Worm (Caenorhabditis elegans): Measurements from ENCODE around the gene yju-2.

Gene yju-2

DNA sequence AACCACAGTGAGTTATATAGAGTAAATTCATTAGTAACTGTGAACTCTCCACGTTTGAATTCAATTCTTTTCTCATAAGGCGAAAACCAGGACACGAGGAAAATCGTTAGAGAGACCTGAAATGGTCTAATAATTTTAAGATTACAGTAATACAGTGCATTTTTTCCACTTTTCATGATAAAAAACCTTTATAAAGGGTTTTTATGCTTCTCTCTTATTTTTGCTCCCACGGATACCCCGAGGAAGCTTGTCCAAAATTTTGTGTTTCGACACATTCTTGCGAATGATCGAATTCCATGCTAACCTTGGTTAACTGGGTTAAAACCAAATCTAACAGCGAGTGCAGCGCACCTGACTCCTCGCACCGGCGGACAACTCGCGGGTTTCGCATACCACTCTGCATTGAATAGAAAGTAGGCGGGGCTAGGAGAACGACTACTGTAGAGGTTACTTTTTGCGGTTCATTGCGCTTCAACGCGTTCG lies 43.9 kb upstream of the yju-2 start (continued):
- no peak for TF ChIP-seq akir-1 (GFP tag; optimal IDR thresholded peaks at IDR 0.05)
- peak; percentile 24 for TF ChIP-seq ztf-18 (tag; optimal IDR thresholded peaks at IDR 0.05)
- no peak for TF ChIP-seq ceh-79 (tag; optimal IDR thresholded peaks at IDR 0.05)
- peak; percentile 91 for TF ChIP-seq snpc-3.4 (tag; optimal IDR thresholded peaks at IDR 0.05)
- TF ChIP-seq snpc-4 (GFP tag; optimal IDR thresholded peaks at IDR 0.05): peak; percentile 94
- peak; percentile 94 to 98 (median 96) for TF ChIP-seq snpc-4 (tag; optimal IDR thresholded peaks at IDR 0.05)
- TF ChIP-seq D2030.7 (GFP tag; IDR thresholded peaks at IDR 0.05): peak; percentile 96
- no peak for TF ChIP-seq tbx-9 (tag; optimal IDR thresholded peaks at IDR 0.05; ENCODE audit: borderline replicate concordance)
- 0 out of 2 replicates have a peak, but pooled peaks have one; percentile 9 for TF ChIP-seq ceh-100 (GFP tag; IDR thresholded peaks at IDR 0.05)
- TF ChIP-seq lir-1 (GFP tag; conservative IDR thresholded peaks at IDR 0.05): 0 out of 2 replicates have a peak, but pooled peaks have one; percentile 16
- TF ChIP-seq ama-1 (optimal IDR thresholded peaks at IDR 0.05): peak; percentile 8
- TF ChIP-seq ama-1 (GFP tag; optimal IDR thresholded peaks at IDR 0.05): no peak
- no peak for TF ChIP-seq hlh-12 (tag; optimal IDR thresholded peaks at IDR 0.05)
- peak; percentile 73 for TF ChIP-seq ekl-4 (GFP tag; IDR thresholded peaks at IDR 0.05)
- no peak for TF ChIP-seq dpff-1 (tag; optimal IDR thresholded peaks at IDR 0.05)
- peak; percentile 31; the same call in 1 of the 2 replicates for TF ChIP-seq madf-8 (GFP tag; conservative IDR thresholded peaks at IDR 0.05)
- TF ChIP-seq B0336.3 (GFP tag; IDR thresholded peaks at IDR 0.05): peak; percentile 66; the same call in 1 of the 2 replicates
- TF ChIP-seq dox-1 (GFP tag; IDR thresholded peaks at IDR 0.05): peak; percentile 80
- no peak for TF ChIP-seq ceh-58 (GFP tag; IDR thresholded peaks at IDR 0.05)
- peak; percentile 51; the same call in 1 of the 2 replicates for TF ChIP-seq Y53G8AR.9 (GFP tag; conservative IDR thresholded peaks at IDR 0.05)
- TF ChIP-seq let-607 (tag; optimal IDR thresholded peaks at IDR 0.05): peak in 1 of 2 experiments; percentile 8
- no peak for TF ChIP-seq chd-7 (tag; optimal IDR thresholded peaks at IDR 0.05)
- TF ChIP-seq attf-6 (GFP tag; IDR thresholded peaks at IDR 0.05): peak; percentile 95
- TF ChIP-seq madf-3 (GFP tag; IDR thresholded peaks at IDR 0.05): peak; percentile 50; the same call in 1 of the 2 replicates
- peak; percentile 98 for TF ChIP-seq snpc-1.1 (tag; optimal IDR thresholded peaks at IDR 0.05; ENCODE audit: insufficient read depth)
- TF ChIP-seq snpc-1.3 (tag; optimal IDR thresholded peaks at IDR 0.05; ENCODE audit: insufficient read depth): peak; percentile 89
- TF ChIP-seq attf-3 (GFP tag; conservative IDR thresholded peaks at IDR 0.05): peak; percentile 50; the same call in 1 of the 2 replicates

DNA sequence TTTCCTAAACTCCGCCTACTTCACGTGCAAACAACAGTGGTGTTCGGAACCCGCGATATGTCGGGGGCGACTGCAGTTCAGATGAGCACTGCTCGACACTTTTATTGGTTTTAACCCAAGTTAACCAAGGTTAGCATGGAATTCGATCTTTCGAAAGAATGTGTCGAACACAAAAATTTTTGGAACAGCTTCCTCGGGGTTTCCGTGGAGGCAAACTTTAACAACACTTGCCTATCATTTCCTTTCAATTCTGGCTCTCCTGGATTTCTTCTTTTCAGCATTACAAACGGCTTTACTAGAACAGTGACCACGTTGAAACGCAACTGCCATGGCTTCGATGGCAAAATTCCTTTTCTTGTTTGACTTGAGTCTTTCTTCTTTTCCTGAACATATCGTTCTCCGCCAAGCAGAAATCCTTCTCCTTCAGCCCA lies 42.8 kb upstream of the yju-2 start:
- peak; percentile 1 for TF ChIP-seq mes-4 (tag; optimal IDR thresholded peaks at IDR 0.05)
- peak; percentile 51; the same call in 1 of the 2 replicates for TF ChIP-seq C17E4.6 (GFP tag; IDR thresholded peaks at IDR 0.05)
- peak; percentile 73 for TF ChIP-seq Y53G8AR.9 (GFP tag; conservative IDR thresholded peaks at IDR 0.05)
- peak; percentile 91 for TF ChIP-seq him-1 (tag; optimal IDR thresholded peaks at IDR 0.05)
- TF ChIP-seq F52B5.7 (tag; optimal IDR thresholded peaks at IDR 0.05): peak; percentile 35
- TF ChIP-seq snpc-1.3 (tag; optimal IDR thresholded peaks at IDR 0.05; ENCODE audit: insufficient read depth): peak; percentile 95
- TF ChIP-seq lsl-1 (GFP tag; optimal IDR thresholded peaks at IDR 0.05): peak; percentile 70
- peak; percentile 75 for TF ChIP-seq hsf-1 (GFP tag; IDR thresholded peaks at IDR 0.05)
- peak; percentile 88 for TF ChIP-seq B0336.3 (GFP tag; IDR thresholded peaks at IDR 0.05)
- TF ChIP-seq hlh-26 (GFP tag; conservative IDR thresholded peaks at IDR 0.05): no peak
- no peak for TF ChIP-seq cebp-1 (GFP tag; IDR thresholded peaks at IDR 0.05)
- peak; percentile 64 for TF ChIP-seq cebp-1 (tag; optimal IDR thresholded peaks at IDR 0.05)
- TF ChIP-seq tbx-9 (tag; optimal IDR thresholded peaks at IDR 0.05; ENCODE audit: borderline replicate concordance): peak; percentile 11
- no peak for TF ChIP-seq F39B2.1 (GFP tag; IDR thresholded peaks at IDR 0.05)
- TF ChIP-seq B0035.1 (tag; optimal IDR thresholded peaks at IDR 0.05): no peak
- peak; percentile 63 for TF ChIP-seq nhr-80 (tag; optimal IDR thresholded peaks at IDR 0.05)
- peak; percentile 92 for TF ChIP-seq ekl-4 (GFP tag; IDR thresholded peaks at IDR 0.05)
- TF ChIP-seq nfya-2 (GFP tag; IDR thresholded peaks at IDR 0.05): no peak
- 0 out of 2 replicates have a peak, but pooled peaks have one; percentile 18 for TF ChIP-seq egl-44 (GFP tag; IDR thresholded peaks at IDR 0.05)
- TF ChIP-seq ceh-79 (tag; optimal IDR thresholded peaks at IDR 0.05): peak; percentile 41
- TF ChIP-seq cebp-2 (GFP tag; IDR thresholded peaks at IDR 0.05): no peak
- TF ChIP-seq T26A5.8 (tag; optimal IDR thresholded peaks at IDR 0.05): peak; percentile 13
- TF ChIP-seq efl-1 (GFP tag; optimal IDR thresholded peaks at IDR 0.05): no peak
- TF ChIP-seq F37B4.10 (GFP tag; IDR thresholded peaks at IDR 0.05): no peak
- 0 out of 2 replicates have a peak, but pooled peaks have one; percentile 36 for TF ChIP-seq ztf-25 (GFP tag; IDR thresholded peaks at IDR 0.05)
- TF ChIP-seq lin-54 (GFP tag; optimal IDR thresholded peaks at IDR 0.05): peak; percentile 82
